Worm (Caenorhabditis elegans) whole organism, L4 larva: ENCODE data around the gene Y41C4A.9.

Source experiments
- hmg-1.1 ChIP-seq: fragments of 200-800 bp; sonication (Bioruptor generic); IDR thresholded peaks from 2 replicates; pipeline ENCODE4 v1.3.6; 2022; ENCODE audit warnings: missing genetic modification reagents, missing genetic modification characterization, missing compliant biosample characterization
- lin-15B ChIP-seq: fragments of 150-350 bp; sonication (generic microtip); optimal IDR thresholded peaks from 3 replicates; lab custom pipeline; 2014; ENCODE audit warnings: missing biosample characterization, missing genetic modification characterization
- mep-1 ChIP-seq: fragments of 150-350 bp; sonication (generic microtip); optimal IDR thresholded peaks from 3 replicates; lab custom pipeline; 2014; ENCODE audit warnings: missing biosample characterization, missing genetic modification characterization
- nhr-11 ChIP-seq: fragments of 150-350 bp; optimal IDR thresholded peaks from 2 replicates; lab custom pipeline; 2014; ENCODE audit warnings: missing biosample characterization, missing genetic modification characterization
- unc-39 ChIP-seq: sonication (generic microtip); optimal IDR thresholded peaks from 2 replicates; lab custom pipeline; 2017; ENCODE audit warnings: missing biosample characterization, missing genetic modification characterization

- no peak for TF ChIP-seq lin-15B
- TF ChIP-seq mep-1: no peak
- no peak for TF ChIP-seq nhr-11 (tag; lab: Kevin White, UChicago)
- TF ChIP-seq unc-39 (tag; lab: Kevin White, UChicago): no peak
- TF ChIP-seq hmg-1.1 (GFP tag; lab: Robert Waterston, UW): no peak
Measured at ce11 chrIII:11727010-11727409, 8.6 kb upstream of the Y41C4A.9 start.
